Worm (Caenorhabditis elegans): ENCODE measurements around the gene slcr-46.1.

slcr-46.1 gene

ce11 chrX:4588462-4588861, 43.7 kb upstream of the slcr-46.1 start, which contains the start of gene lnp-1:
TSS of gene lnp-1 (plus strand) at chrX:4588762.
- TF ChIP-seq nhr-21 (tag; optimal IDR thresholded peaks at IDR 0.05) (no peak), nhr-12 (tag; optimal IDR thresholded peaks at IDR 0.05) (no peak), nhr-237 (tag; optimal IDR thresholded peaks at IDR 0.05) (no peak), R02D3.7 (tag; optimal IDR thresholded peaks at IDR 0.05) (no peak), ztf-11 (tag; optimal IDR thresholded peaks at IDR 0.05) (no peak), ztf-1 (GFP tag; conservative IDR thresholded peaks at IDR 0.05) (no peak), unc-62 (GFP tag; optimal IDR thresholded peaks at IDR 0.05) (no peak), C34F6.9 (tag; optimal IDR thresholded peaks at IDR 0.05) (no peak), nhr-10 (tag; optimal IDR thresholded peaks at IDR 0.05) (no peak), alr-1 (tag; optimal IDR thresholded peaks at IDR 0.05) (no peak), sma-9 (GFP tag; optimal IDR thresholded peaks at IDR 0.05) (no peak), sma-9 (tag; optimal IDR thresholded peaks at IDR 0.05) (no peak), mdl-1 (tag; optimal IDR thresholded peaks at IDR 0.05) (no peak), lsy-2 (tag; optimal IDR thresholded peaks at IDR 0.05) (no peak), unc-55 (GFP tag; optimal IDR thresholded peaks at IDR 0.05) (no peak)

- TF ChIP-seq unc-55 (GFP tag; optimal IDR thresholded peaks at IDR 0.05) (no peak), mbf-1 (tag; optimal IDR thresholded peaks at IDR 0.05) (no peak), nhr-11 (tag; optimal IDR thresholded peaks at IDR 0.05) (no peak), lsy-2 (tag; optimal IDR thresholded peaks at IDR 0.05) (no peak), ztf-11 (tag; optimal IDR thresholded peaks at IDR 0.05) (no peak), ama-1 (optimal IDR thresholded peaks at IDR 0.05) (no peak), egl-27 (tag; optimal IDR thresholded peaks at IDR 0.05) (no peak), nhr-6 (tag; optimal IDR thresholded peaks at IDR 0.05) (no peak), snpc-4 (tag; optimal IDR thresholded peaks at IDR 0.05) (no peak), ceh-16 (tag; optimal IDR thresholded peaks at IDR 0.05) (no peak), lin-11 (tag; optimal IDR thresholded peaks at IDR 0.05) (no peak), nhr-129 (tag; optimal IDR thresholded peaks at IDR 0.05) (no peak), nhr-21 (tag; optimal IDR thresholded peaks at IDR 0.05) (no peak), ceh-82 (tag; optimal IDR thresholded peaks at IDR 0.05) (no peak), crh-2 (tag; optimal IDR thresholded peaks at IDR 0.05) (no peak)
Measured at ce11 chrX:4592250-4592649, 39.9 kb upstream of the slcr-46.1 start, which contains the start of gene flp-12. TSS of gene flp-12 (minus strand) at chrX:4592350.

DNA sequence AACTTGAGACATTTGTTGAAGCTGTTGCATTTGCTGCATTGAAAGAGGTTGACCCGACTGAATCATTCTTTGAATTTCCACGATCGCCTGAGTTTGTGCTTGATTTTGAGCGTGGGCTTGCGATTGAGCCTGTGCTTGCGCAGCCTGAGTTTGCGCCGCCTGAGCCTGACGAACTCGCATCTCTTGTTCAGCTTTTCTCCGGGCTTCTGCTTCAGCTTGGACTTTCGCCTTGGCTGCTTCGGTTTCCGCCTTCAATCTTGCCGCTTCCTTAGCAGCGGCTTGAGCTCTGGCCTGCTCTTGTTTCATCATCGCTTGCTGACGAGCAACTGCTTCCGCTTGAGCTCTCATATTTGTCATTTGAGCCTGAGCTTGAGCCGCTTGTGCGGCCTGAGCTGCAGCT, 34.7 kb upstream of the slcr-46.1 start:
- TF ChIP-seq nhr-11 (tag; optimal IDR thresholded peaks at IDR 0.05) (no peak), peb-1 (tag; optimal IDR thresholded peaks at IDR 0.05) (no peak), ZK546.5 (tag; optimal IDR thresholded peaks at IDR 0.05) (no peak), nhr-237 (tag; optimal IDR thresholded peaks at IDR 0.05) (no peak), ztf-1 (GFP tag; conservative IDR thresholded peaks at IDR 0.05) (no peak), sem-4 (tag; optimal IDR thresholded peaks at IDR 0.05) (no peak), nhr-12 (tag; optimal IDR thresholded peaks at IDR 0.05) (no peak), elt-1 (tag; optimal IDR thresholded peaks at IDR 0.05) (no peak), fos-1 (tag; optimal IDR thresholded peaks at IDR 0.05) (no peak), mbf-1 (tag; optimal IDR thresholded peaks at IDR 0.05) (no peak), egl-27 (tag; optimal IDR thresholded peaks at IDR 0.05) (no peak), C34F6.9 (tag; optimal IDR thresholded peaks at IDR 0.05) (no peak), lin-13 (GFP tag; optimal IDR thresholded peaks at IDR 0.05) (no peak), unc-62 (GFP tag; optimal IDR thresholded peaks at IDR 0.05) (no peak), lsy-2 (tag; optimal IDR thresholded peaks at IDR 0.05) (no peak), dmd-4 (tag; optimal IDR thresholded peaks at IDR 0.05) (no peak), nhr-23 (tag; optimal IDR thresholded peaks at IDR 0.05) (no peak), ceh-82 (tag; optimal IDR thresholded peaks at IDR 0.05) (no peak)

ce11 chrX:4599526-4599925, 32.6 kb upstream of the slcr-46.1 start:
- TF ChIP-seq nhr-23 (tag; optimal IDR thresholded peaks at IDR 0.05) (no peak), snpc-4 (tag; optimal IDR thresholded peaks at IDR 0.05) (no peak)

DNA sequence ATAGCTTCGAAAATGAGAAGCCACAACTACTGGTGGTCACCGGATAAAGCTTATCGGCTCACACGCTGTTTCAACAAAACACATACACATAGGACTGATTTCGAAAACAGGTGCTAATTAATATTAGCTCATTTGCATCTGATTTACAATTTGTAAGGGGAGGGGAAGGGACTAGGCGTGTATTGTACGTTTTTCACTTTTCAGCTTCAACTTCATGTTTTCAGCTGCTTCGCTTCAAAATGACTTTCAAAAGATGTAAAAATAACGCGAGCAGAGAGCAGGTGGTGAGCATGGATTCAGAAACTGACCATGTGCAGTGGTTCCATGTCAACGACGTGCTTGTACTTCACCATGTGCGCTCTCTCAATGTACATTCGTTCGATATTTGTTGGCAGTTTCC, 31.2 kb upstream of the slcr-46.1 start:
- no peak for TF ChIP-seq alr-1 (tag; optimal IDR thresholded peaks at IDR 0.05)
- TF ChIP-seq lin-11 (tag; optimal IDR thresholded peaks at IDR 0.05) = no peak
- TF ChIP-seq lsy-2 (tag; optimal IDR thresholded peaks at IDR 0.05) = no peak

ce11 chrX:4604185-4604584, 28.0 kb upstream of the slcr-46.1 start:
- TF ChIP-seq R02D3.7 (tag; optimal IDR thresholded peaks at IDR 0.05) = no peak

Data from whole organism, L2 larva.